Worm (Caenorhabditis elegans): ENCODE measurements around the gene C09G1.2.

The C09G1.2 gene

DNA sequence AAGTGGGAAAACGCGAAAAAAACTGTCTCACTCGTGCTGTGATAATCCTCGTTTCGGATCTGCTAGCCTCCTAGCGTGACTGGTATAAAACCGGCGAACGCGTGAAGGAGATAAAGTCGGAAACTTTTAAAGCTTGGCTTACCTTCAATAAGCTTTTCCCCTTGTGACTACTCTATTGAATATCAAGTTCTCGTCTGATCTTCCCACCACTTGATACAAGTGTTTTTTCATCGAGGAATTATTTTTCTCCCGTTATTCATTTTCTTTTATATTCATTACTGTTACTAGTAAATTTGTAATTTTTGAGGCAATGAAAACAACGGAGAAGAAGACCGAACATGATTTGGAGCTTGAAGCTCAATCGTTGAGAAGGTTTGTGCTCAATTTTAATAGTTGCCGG, 31.3 kb downstream of the C09G1.2 start, which contains the start of gene col-186:
Gene col-186 (plus strand): TSS at position 301 of the 400 bp plus-strand sequence.
- TF ChIP-seq zfp-2 (tag; optimal IDR thresholded peaks at IDR 0.05): no peak
- TF ChIP-seq unc-62 (GFP tag; optimal IDR thresholded peaks at IDR 0.05 in 1 of 2): peak in 1 of 2 experiments; percentile 86
- TF ChIP-seq unc-62 (tag; optimal IDR thresholded peaks at IDR 0.05): no peak
- TF ChIP-seq sdz-12 (GFP tag; optimal IDR thresholded peaks at IDR 0.05): no peak
- no peak for TF ChIP-seq F49E8.2 (tag; optimal IDR thresholded peaks at IDR 0.05; ENCODE audit: borderline replicate concordance)
- no peak for TF ChIP-seq ceh-20 (GFP tag; IDR thresholded peaks at IDR 0.05)
- TF ChIP-seq mdt-29 (GFP tag; IDR thresholded peaks at IDR 0.05): no peak
- TF ChIP-seq ZK546.5 (tag; optimal IDR thresholded peaks at IDR 0.05): no peak

DNA sequence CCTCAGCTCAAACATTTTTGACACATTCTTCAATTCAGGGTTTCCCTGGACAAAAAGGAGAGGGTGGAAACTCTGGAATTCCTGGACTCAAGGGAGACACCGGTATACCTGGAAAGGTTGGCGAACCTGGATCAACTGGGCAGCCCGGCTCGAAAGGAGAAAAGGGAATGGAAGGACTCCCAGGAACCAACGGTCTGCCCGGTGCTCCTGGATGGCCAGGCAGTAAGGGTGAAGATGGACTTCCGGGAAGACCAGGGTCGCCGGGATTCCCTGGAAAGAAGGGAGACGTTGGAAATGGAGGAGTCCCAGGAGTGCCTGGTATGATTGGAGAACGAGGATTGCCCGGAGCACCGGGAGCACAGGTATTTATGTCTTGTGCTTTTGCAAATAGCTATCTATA, 36.7 kb downstream of the C09G1.2 start:
- TF ChIP-seq set-16 (GFP tag; IDR thresholded peaks at IDR 0.05): peak; percentile 87
- TF ChIP-seq nhr-102 (tag; optimal IDR thresholded peaks at IDR 0.05): no peak
- TF ChIP-seq saeg-2 (GFP tag; IDR thresholded peaks at IDR 0.05): no peak
- no peak for TF ChIP-seq hlh-11 (tag; optimal IDR thresholded peaks at IDR 0.05)
- TF ChIP-seq aha-1 (tag): peak; percentile 51
- no peak for TF ChIP-seq daf-8 (GFP tag; IDR thresholded peaks at IDR 0.05)

DNA sequence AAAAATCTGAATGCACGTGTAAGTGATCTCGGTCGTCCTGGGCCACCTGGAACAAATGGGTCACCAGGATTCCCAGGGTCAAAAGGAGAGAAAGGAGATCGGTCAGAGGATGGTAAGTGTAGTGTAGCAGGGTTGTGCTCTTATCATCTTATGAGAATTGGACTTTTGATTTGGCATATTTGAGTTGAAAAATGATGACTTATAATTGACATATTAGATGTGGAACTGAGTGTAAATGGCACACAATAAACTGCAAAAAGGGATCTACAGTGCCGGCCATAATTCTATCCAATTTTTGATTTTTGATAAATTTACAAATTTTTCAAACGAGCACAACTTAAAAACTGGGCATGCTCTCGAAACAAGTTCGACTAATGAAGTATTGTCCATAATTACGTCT, 38.3 kb downstream of the C09G1.2 start:
- no peak for TF ChIP-seq spr-3 (GFP tag; optimal IDR thresholded peaks at IDR 0.05)
- peak; percentile 51 for TF ChIP-seq dmd-6 (GFP tag; IDR thresholded peaks at IDR 0.05)

DNA sequence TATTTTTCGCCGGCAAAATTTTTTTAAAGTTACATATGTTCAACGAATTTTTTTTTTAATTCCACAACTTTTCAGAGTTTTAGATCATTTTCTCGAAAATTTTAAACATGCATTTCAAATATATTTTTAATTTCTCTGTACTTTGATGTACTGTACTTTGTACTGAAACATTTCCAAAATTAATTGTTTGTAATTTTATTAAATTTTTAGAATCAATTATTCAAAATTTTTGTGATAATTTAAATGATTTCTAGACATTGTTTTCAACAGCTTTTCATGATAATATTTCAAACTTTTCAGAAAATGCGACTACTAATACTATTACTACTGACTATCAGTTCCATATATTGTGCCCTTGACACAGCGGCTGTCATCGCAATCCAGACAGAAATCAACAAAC, 38.8 kb downstream of the C09G1.2 start, which contains the start of gene mec-5:
Gene mec-5 (plus strand): TSS at position 301 of the 400 bp plus-strand sequence.
- TF ChIP-seq snpc-1.2 (GFP tag; IDR thresholded peaks at IDR 0.05) (no peak), zip-11 (GFP tag; IDR thresholded peaks at IDR 0.05) (no peak), ceh-28 (tag; optimal IDR thresholded peaks at IDR 0.05) (no peak), Y5F2A.4 (GFP tag; optimal IDR thresholded peaks at IDR 0.05) (no peak), nhr-10 (tag; optimal IDR thresholded peaks at IDR 0.05) (no peak), mxl-3 (GFP tag; optimal IDR thresholded peaks at IDR 0.05) (no peak), hmg-1.1 (GFP tag; IDR thresholded peaks at IDR 0.05) (no peak), nhr-28 (tag; optimal IDR thresholded peaks at IDR 0.05) (no peak)

DNA sequence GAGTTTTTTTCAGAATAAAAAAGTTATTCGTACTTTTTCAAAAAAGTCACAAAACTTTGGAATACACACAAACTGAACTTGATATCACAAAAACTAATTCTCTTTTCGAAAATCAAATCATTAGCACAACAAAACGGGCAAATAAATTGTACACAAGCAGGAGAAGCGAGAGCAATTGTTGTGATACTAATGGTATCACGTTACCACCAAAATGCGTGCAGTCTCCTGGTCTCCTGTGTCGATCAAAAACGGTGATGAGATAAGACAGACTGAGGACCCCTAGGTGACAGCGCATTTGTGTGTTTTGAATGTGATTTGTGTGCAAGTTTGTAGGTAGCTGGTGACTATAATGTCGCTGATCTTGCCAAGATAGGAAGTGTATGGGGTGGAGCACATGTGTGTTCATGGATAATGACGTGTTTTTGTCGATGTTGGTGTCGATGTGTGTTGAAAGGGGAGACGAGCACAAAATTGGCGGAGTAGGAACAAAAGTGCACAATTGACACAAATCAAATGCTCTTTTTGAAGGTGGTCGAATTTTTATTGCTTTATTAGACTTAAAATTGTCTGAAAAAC, 42.7 kb downstream of the C09G1.2 start:
- TF ChIP-seq zip-2 (tag; optimal IDR thresholded peaks at IDR 0.05) (no peak), egl-43 (GFP tag; IDR thresholded peaks at IDR 0.05) (no peak), pqm-1 (tag; optimal IDR thresholded peaks at IDR 0.05) (peak; percentile 59), arid-1 (GFP tag; conservative IDR thresholded peaks at IDR 0.05) (no peak), daf-16 (GFP tag; optimal IDR thresholded peaks at IDR 0.05) (no peak), daf-16 (tag; optimal IDR thresholded peaks at IDR 0.05) (peak; percentile 94), ZK546.5 (tag; optimal IDR thresholded peaks at IDR 0.05) (no peak), zag-1 (tag; optimal IDR thresholded peaks at IDR 0.05) (no peak), D1046.2 (GFP tag; IDR thresholded peaks at IDR 0.05) (no peak), madf-5 (GFP tag; IDR thresholded peaks at IDR 0.05) (no peak), jun-1 (tag; optimal IDR thresholded peaks at IDR 0.05) (no peak), mxl-3 (GFP tag; optimal IDR thresholded peaks at IDR 0.05) (no peak), aly-2 (tag; optimal IDR thresholded peaks at IDR 0.05) (no peak), dmd-6 (GFP tag; IDR thresholded peaks at IDR 0.05) (peak; percentile 84), unc-130 (GFP tag; optimal IDR thresholded peaks at IDR 0.05) (no peak), nhr-77 (tag; optimal IDR thresholded peaks at IDR 0.05) (peak; percentile 12), nhr-102 (tag; optimal IDR thresholded peaks at IDR 0.05) (peak; percentile 95), Y48G9A.11 (GFP tag; IDR thresholded peaks at IDR 0.05) (no peak), pha-4 (GFP tag; IDR thresholded peaks at IDR 0.05) (no peak), pha-4 (tag; optimal IDR thresholded peaks at IDR 0.05) (no peak), mep-1 (tag; optimal IDR thresholded peaks at IDR 0.05) (no peak), ztf-11 (tag; optimal IDR thresholded peaks at IDR 0.05) (no peak), tra-1 (GFP tag; IDR thresholded peaks at IDR 0.05) (peak; percentile 42; the same call in 1 of the 2 replicates), skn-1 (tag; optimal IDR thresholded peaks at IDR 0.05) (no peak), ceh-44 (GFP tag; IDR thresholded peaks at IDR 0.05) (no peak), hmg-1.1 (GFP tag; IDR thresholded peaks at IDR 0.05) (no peak), tag-97 (GFP tag; IDR thresholded peaks at IDR 0.05) (no peak)

Data from whole organism, L4 larva.